Fruit fly (Drosophila melanogaster) whole organism, embryonic: ENCODE measurements around the gene RpS8.
A peak's percentile ranks its signal among the peaks of the same experiment; 100 is the strongest.

Source experiments
- Atf6 ChIP-seq: fragments of 200-800 bp; sonication (Bioruptor generic); IDR thresholded peaks from 2 replicates; pipeline ENCODE4 v1.3.6; 2022; ENCODE audit warnings: missing biosample characterization, missing genetic modification characterization
- B-H1 ChIP-seq: fragments of 200-800 bp; sonication (Bioruptor generic); IDR thresholded peaks from 3 replicates; pipeline ENCODE4 v1.3.6; 2022; ENCODE audit warnings: missing biosample characterization, missing genetic modification characterization
- CG10209 ChIP-seq: fragments of 200-800 bp; sonication (Bioruptor generic); optimal IDR thresholded peaks from 3 replicates; lab custom pipeline; 2017; ENCODE audit warnings: missing biosample characterization, mild to moderate bottlenecking, missing genetic modification characterization, missing genetic modification reagents
- CG11723 ChIP-seq: fragments of 200-800 bp; sonication (Bioruptor generic); optimal IDR thresholded peaks from 2 replicates; lab custom pipeline; 2017; ENCODE audit warnings: missing biosample characterization, mild to moderate bottlenecking, missing genetic modification characterization
- CG12219 ChIP-seq: fragments of 200-800 bp; sonication (Bioruptor generic); optimal IDR thresholded peaks from 3 replicates; lab custom pipeline; 2018; ENCODE audit warnings: missing biosample characterization, mild to moderate bottlenecking, missing genetic modification characterization
- CG15514 ChIP-seq: fragments of 200-800 bp; sonication (Bioruptor generic); optimal IDR thresholded peaks from 3 replicates; lab custom pipeline; 2017; ENCODE audit warnings: missing biosample characterization, missing genetic modification characterization, mild to moderate bottlenecking, moderate library complexity, missing genetic modification reagents
- CG16779 ChIP-seq: fragments of 200-800 bp; sonication (Bioruptor generic); IDR thresholded peaks from 2 replicates; pipeline ENCODE4 v1.3.6; 2022; ENCODE audit warnings: missing biosample characterization, missing genetic modification characterization
- CG17912 ChIP-seq: fragments of 200-800 bp; sonication (Bioruptor generic); optimal IDR thresholded peaks from 2 replicates; lab custom pipeline; 2018; ENCODE audit warnings: missing biosample characterization, mild to moderate bottlenecking, missing genetic modification characterization
- CG18619 ChIP-seq: fragments of 200-800 bp; sonication (Bioruptor generic); optimal IDR thresholded peaks from 3 replicates; lab custom pipeline; 2017; ENCODE audit warnings: missing biosample characterization, mild to moderate bottlenecking, missing genetic modification characterization
- CG30431 ChIP-seq: fragments of 200-800 bp; sonication (Bioruptor generic); optimal IDR thresholded peaks from 2 replicates; lab custom pipeline; 2017; ENCODE audit warnings: missing biosample characterization, missing genetic modification characterization
- CG32532 ChIP-seq: fragments of 200-800 bp; sonication (Bioruptor generic); IDR thresholded peaks from 2 replicates; pipeline ENCODE4 v1.3.6; 2022; ENCODE audit warnings: missing biosample characterization, missing genetic modification characterization
- CG33213 ChIP-seq: fragments of 200-800 bp; sonication (Bioruptor generic); optimal IDR thresholded peaks from 3 replicates; lab custom pipeline; 2016; ENCODE audit warnings: missing biosample characterization, missing genetic modification characterization
- CG4404 ChIP-seq: fragments of 200-800 bp; sonication (Bioruptor generic); IDR thresholded peaks from 2 replicates; pipeline ENCODE4 v1.3.6; 2022; ENCODE audit warnings: missing biosample characterization, missing genetic modification characterization
- CG6791 ChIP-seq: fragments of 200-800 bp; sonication (Bioruptor generic); IDR thresholded peaks from 3 replicates; pipeline ENCODE4 v1.3.6; 2022; ENCODE audit warnings: missing biosample characterization, missing genetic modification characterization; ENCODE audit not compliant: partially characterized antibody
- CG7928 ChIP-seq: fragments of 200-800 bp; sonication (Bioruptor generic); optimal IDR thresholded peaks from 2 replicates; lab custom pipeline; 2017; ENCODE audit warnings: missing biosample characterization, mild to moderate bottlenecking, missing genetic modification characterization
- CG8290 ChIP-seq, 3 experiments: fragments of 200-800 bp; sonication (Bioruptor generic); optimal IDR thresholded peaks; 2 replicates each; lab custom pipeline; 2016 to 2019; ENCODE audit warnings: missing biosample characterization in 3 of 3, missing genetic modification characterization in 3 of 3, mild to moderate bottlenecking in 2 of 3, moderate library complexity in 1 of 3
- CG9609 ChIP-seq: fragments of 200-800 bp; sonication (Bioruptor generic); optimal IDR thresholded peaks from 3 replicates; lab custom pipeline; 2016; ENCODE audit warnings: missing biosample characterization, missing genetic modification characterization
- Deaf1 ChIP-seq: fragments of 200-800 bp; optimal IDR thresholded peaks from 3 replicates; lab custom pipeline; 2019; ENCODE audit warnings: missing biosample characterization, mild to moderate bottlenecking, missing genetic modification characterization, moderate library complexity
- Dref ChIP-seq: fragments of 200-800 bp; sonication (Bioruptor generic); IDR thresholded peaks from 2 replicates; pipeline ENCODE4 v1.3.6; 2022; ENCODE audit warnings: missing biosample characterization, missing genetic modification characterization
- Hsf ChIP-seq: fragments of 200-800 bp; sonication (Bioruptor generic); optimal IDR thresholded peaks from 3 replicates; lab custom pipeline; 2016; ENCODE audit warnings: missing biosample characterization, missing genetic modification characterization
- Kr ChIP-seq: fragments of 200-800 bp; sonication (Bioruptor generic); optimal IDR thresholded peaks from 2 replicates; lab custom pipeline; 2017; ENCODE audit warnings: missing biosample characterization, mild to moderate bottlenecking, missing genetic modification characterization
- MBD-R2 ChIP-seq: fragments of 200-800 bp; sonication (Bioruptor generic); IDR thresholded peaks from 2 replicates; pipeline ENCODE4 v1.3.6; 2022; ENCODE audit warnings: missing biosample characterization, missing genetic modification characterization
- Med ChIP-seq: fragments of 200-800 bp; sonication (Bioruptor generic); peaks from one replicate; lab custom pipeline; 2016; ENCODE audit warnings: missing biosample characterization, missing genetic modification characterization, mild to moderate bottlenecking, inconsistent platforms, moderate library complexity
- NFAT ChIP-seq: fragments of 200-800 bp; sonication (Bioruptor generic); IDR thresholded peaks from 2 replicates; pipeline ENCODE4 v1.3.6; 2022; ENCODE audit warnings: missing biosample characterization, missing genetic modification characterization
- YL-1 ChIP-seq: fragments of 200-800 bp; sonication (Bioruptor generic); optimal IDR thresholded peaks from 3 replicates; lab custom pipeline; 2017; ENCODE audit warnings: missing biosample characterization, mild to moderate bottlenecking, missing genetic modification characterization
- br ChIP-seq: fragments of >200 bp; optimal IDR thresholded peaks from 2 replicates; lab custom pipeline; 2017
- chinmo ChIP-seq: fragments of 200-800 bp; sonication (Bioruptor generic); IDR thresholded peaks from 4 replicates; pipeline ENCODE4 v1.3.6; 2022; ENCODE audit warnings: missing biosample characterization, missing genetic modification characterization; ENCODE audit not compliant: partially characterized antibody
- chn ChIP-seq: fragments of 200-800 bp; sonication (Bioruptor generic); optimal IDR thresholded peaks from 2 replicates; lab custom pipeline; 2016; ENCODE audit warnings: missing biosample characterization, missing genetic modification characterization
- dati ChIP-seq: fragments of 200-800 bp; sonication (Bioruptor generic); IDR thresholded peaks from 2 replicates; pipeline ENCODE4 v1.3.6; 2022; ENCODE audit warnings: missing biosample characterization, missing genetic modification characterization
- dmrt99B ChIP-seq: fragments of 200-800 bp; sonication (Bioruptor generic); optimal IDR thresholded peaks from 2 replicates; lab custom pipeline; 2018; ENCODE audit warnings: missing biosample characterization, mild to moderate bottlenecking, missing genetic modification characterization, moderate library complexity
- dysf ChIP-seq: fragments of 200-800 bp; sonication (Bioruptor generic); IDR thresholded peaks from 3 replicates; pipeline ENCODE4 v1.3.6; 2022; ENCODE audit warnings: missing biosample characterization, missing genetic modification characterization
- fd102C ChIP-seq: fragments of 200-800 bp; sonication (Bioruptor generic); optimal IDR thresholded peaks from 2 replicates; lab custom pipeline; 2018; ENCODE audit warnings: missing biosample characterization, mild to moderate bottlenecking, missing genetic modification characterization, moderate library complexity
- gcm2 ChIP-seq: fragments of 200-800 bp; sonication (Bioruptor generic); optimal IDR thresholded peaks from 2 replicates; lab custom pipeline; 2016; ENCODE audit warnings: missing biosample characterization, missing genetic modification characterization
- gsb-n ChIP-seq: fragments of 200-800 bp; sonication (Bioruptor generic); optimal IDR thresholded peaks from 3 replicates; lab custom pipeline; 2018; ENCODE audit warnings: missing biosample characterization, mild to moderate bottlenecking, missing genetic modification characterization
- ind ChIP-seq: fragments of 200-800 bp; sonication (Bioruptor generic); optimal IDR thresholded peaks from 3 replicates; lab custom pipeline; 2016; ENCODE audit warnings: missing biosample characterization, missing genetic modification characterization
- kah ChIP-seq: fragments of 200-800 bp; sonication (Bioruptor generic); optimal IDR thresholded peaks from 2 replicates; lab custom pipeline; 2018; ENCODE audit warnings: missing biosample characterization, mild to moderate bottlenecking, missing genetic modification characterization
- knrl ChIP-seq: fragments of 200-800 bp; sonication (Bioruptor generic); IDR thresholded peaks from 3 replicates; pipeline ENCODE4 v1.3.6; 2022; ENCODE audit warnings: missing biosample characterization, missing genetic modification characterization; ENCODE audit not compliant: partially characterized antibody
- lbe ChIP-seq: fragments of 200-800 bp; sonication (Bioruptor generic); optimal IDR thresholded peaks from 2 replicates; lab custom pipeline; 2016; ENCODE audit warnings: missing biosample characterization, mild to moderate bottlenecking, missing genetic modification characterization
- mam ChIP-seq: fragments of 200-800 bp; sonication (Bioruptor generic); optimal IDR thresholded peaks from 3 replicates; lab custom pipeline; 2016; ENCODE audit warnings: missing biosample characterization, missing genetic modification characterization
- nmo ChIP-seq: fragments of 200-800 bp; sonication (Bioruptor generic); optimal IDR thresholded peaks from 2 replicates; lab custom pipeline; 2018; ENCODE audit warnings: missing biosample characterization, mild to moderate bottlenecking, missing genetic modification characterization, moderate library complexity
- pros ChIP-seq: fragments of 200-800 bp; sonication (Bioruptor generic); optimal IDR thresholded peaks from 3 replicates; lab custom pipeline; 2019; ENCODE audit warnings: missing biosample characterization, mild to moderate bottlenecking, missing genetic modification characterization, moderate library complexity
- slou ChIP-seq: fragments of 200-800 bp; sonication (Bioruptor generic); optimal IDR thresholded peaks from 3 replicates; lab custom pipeline; 2016; ENCODE audit warnings: missing biosample characterization, missing genetic modification characterization
- sob ChIP-seq: fragments of 200-800 bp; sonication (Bioruptor generic); IDR thresholded peaks from 2 replicates; pipeline ENCODE4 v1.3.6; 2022; ENCODE audit warnings: missing biosample characterization, missing genetic modification characterization
- tgo ChIP-seq: fragments of 200-800 bp; sonication (Bioruptor generic); IDR thresholded peaks from 3 replicates; pipeline ENCODE4 v1.3.6; 2022; ENCODE audit warnings: missing biosample characterization, missing genetic modification characterization
- tna ChIP-seq: fragments of 200-800 bp; sonication (Bioruptor generic); IDR thresholded peaks from 2 replicates; pipeline ENCODE4 v1.3.6; 2022; ENCODE audit warnings: missing biosample characterization, missing genetic modification characterization; ENCODE audit not compliant: partially characterized antibody
- ttk ChIP-seq: fragments of 200-800 bp; sonication (Bioruptor generic); IDR thresholded peaks from 2 replicates; pipeline ENCODE4 v2.1.2; 2022; ENCODE audit warnings: missing biosample characterization, missing genetic modification characterization
- usp ChIP-seq: fragments of >200 bp; optimal IDR thresholded peaks from 2 replicates; lab custom pipeline; 2017; ENCODE audit warnings: missing biosample characterization, missing genetic modification characterization
- vfl ChIP-seq: fragments of 200-800 bp; sonication (Bioruptor generic); optimal IDR thresholded peaks from 2 replicates; lab custom pipeline; 2016; ENCODE audit warnings: missing biosample characterization, missing genetic modification characterization
- z ChIP-seq: fragments of 200-800 bp; sonication (Bioruptor generic); IDR thresholded peaks from 3 replicates; pipeline ENCODE4 v1.3.6; 2022; ENCODE audit warnings: missing biosample characterization, missing genetic modification characterization
- zfh1 ChIP-seq: fragments of 200-800 bp; sonication (Bioruptor generic); IDR thresholded peaks from 3 replicates; pipeline ENCODE4 v1.3.6; 2022; ENCODE audit warnings: missing biosample characterization, missing genetic modification characterization

RpS8 gene

DNA sequence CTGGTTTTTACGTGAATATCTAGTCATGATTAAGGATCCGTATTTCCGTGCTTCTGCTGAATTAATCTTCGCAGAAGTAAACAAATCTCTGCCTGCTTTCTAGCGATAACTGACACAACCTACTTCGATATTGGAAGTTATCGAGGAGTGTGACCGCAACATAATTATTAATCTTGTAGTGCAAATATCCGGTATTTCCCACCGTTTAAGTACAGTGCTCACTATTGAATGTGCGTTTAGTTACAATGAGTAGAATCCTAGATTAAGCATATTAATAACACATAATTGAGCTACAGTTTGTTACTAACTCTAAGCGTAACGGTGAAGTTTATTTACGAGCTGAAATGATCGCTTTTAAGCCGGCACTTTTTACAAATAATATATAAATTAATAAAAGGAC, 1.6 kb upstream of the RpS8 start (continued):
- peak; percentile 40 for TF ChIP-seq nmo (GFP tag; lab: Kevin White, UChicago)
- no peak for TF ChIP-seq tna
- TF ChIP-seq Dref: peak; percentile 76
- TF ChIP-seq CG7928 (GFP tag; lab: Kevin White, UChicago): peak; percentile 4
- TF ChIP-seq usp: no peak
- peak; percentile 32 for TF ChIP-seq Hsf
- peak; percentile 74 for TF ChIP-seq sob (GFP tag; lab: Robert Waterston, UW)
- peak; percentile 23; the same call in 1 of the 2 replicates for TF ChIP-seq dati
- TF ChIP-seq tgo: peak; percentile 24; the same call in 1 of the 3 replicates
- no peak for TF ChIP-seq CG8290 (GFP tag; optimal IDR thresholded peaks at IDR 0.05; lab: Kevin White, UChicago)
- TF ChIP-seq CG8290 (tag; optimal IDR thresholded peaks at IDR 0.05; lab: Kevin White, UChicago): no peak
- TF ChIP-seq chn (GFP tag; lab: Kevin White, UChicago): no peak
- peak; percentile 37 for TF ChIP-seq CG10209 (GFP tag; lab: Kevin White, UChicago)

DNA sequence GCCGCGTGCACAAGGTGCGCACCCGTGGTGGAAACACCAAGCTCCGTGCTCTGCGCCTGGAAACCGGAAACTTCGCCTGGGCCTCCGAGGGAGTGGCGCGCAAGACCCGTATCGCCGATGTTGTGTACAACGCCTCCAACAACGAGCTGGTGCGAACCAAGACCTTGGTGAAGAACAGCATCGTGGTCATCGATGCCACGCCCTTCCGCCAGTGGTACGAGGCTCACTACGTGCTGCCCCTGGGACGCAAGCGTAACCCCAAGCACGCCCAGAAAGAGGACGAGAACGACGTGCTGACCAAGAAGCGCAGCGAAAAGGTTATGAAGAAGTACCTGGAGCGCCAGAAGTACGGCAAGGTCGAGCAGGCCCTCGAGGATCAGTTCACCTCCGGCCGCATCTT, 1.4 kb downstream of the RpS8 start:
- TF ChIP-seq B-H1 (no peak), CG4404 (GFP tag; lab: Robert Waterston, UW) (no peak), knrl (GFP tag; lab: Robert Waterston, UW) (no peak), CG15514 (GFP tag; lab: Kevin White, UChicago) (no peak), Deaf1 (no peak), gcm2 (GFP tag; lab: Kevin White, UChicago) (no peak), z (GFP tag; lab: Robert Waterston, UW) (no peak), gsb-n (tag; lab: Kevin White, UChicago) (no peak), CG12219 (no peak), sob (GFP tag; lab: Robert Waterston, UW) (peak; percentile 15; the same call in 1 of the 2 replicates), CG9609 (GFP tag; lab: Kevin White, UChicago) (no peak), dati (no peak), dmrt99B (tag; lab: Kevin White, UChicago) (no peak), Atf6 (GFP tag; lab: Robert Waterston, UW) (0 out of 2 replicates have a peak, but pooled peaks have one; percentile 18), chinmo (GFP tag; lab: Robert Waterston, UW) (0 out of 4 replicates have a peak, but pooled peaks have one; percentile 22), CG11723 (GFP tag; lab: Kevin White, UChicago) (no peak), ind (GFP tag; lab: Kevin White, UChicago) (no peak), CG6791 (GFP tag; lab: Robert Waterston, UW) (0 out of 3 replicates have a peak, but pooled peaks have one; percentile 25), zfh1 (GFP tag; lab: Robert Waterston, UW) (peak; percentile 11; the same call in 1 of the 3 replicates), CG33213 (GFP tag; lab: Kevin White, UChicago) (no peak), CG32532 (GFP tag; lab: Robert Waterston, UW) (0 out of 2 replicates have a peak, but pooled peaks have one; percentile 11), CG17912 (GFP tag; lab: Kevin White, UChicago) (no peak), kah (GFP tag; lab: Kevin White, UChicago) (no peak), CG18619 (GFP tag; lab: Kevin White, UChicago) (no peak), CG7928 (GFP tag; lab: Kevin White, UChicago) (no peak), slou (GFP tag; lab: Kevin White, UChicago) (no peak), NFAT (GFP tag; lab: Robert Waterston, UW) (no peak), dysf (GFP tag; lab: Robert Waterston, UW) (0 out of 3 replicates have a peak, but pooled peaks have one; percentile 33), fd102C (GFP tag; lab: Kevin White, UChicago) (no peak), br (lab: Kevin White, UChicago) (no peak), Med (peak; percentile 70), YL-1 (no peak), ttk (GFP tag; lab: Robert Waterston, UW) (no peak), Kr (GFP tag; lab: Kevin White, UChicago) (no peak), CG16779 (GFP tag; lab: Robert Waterston, UW) (peak; percentile 28; the same call in 1 of the 2 replicates), mam (GFP tag; lab: Kevin White, UChicago) (no peak), MBD-R2 (GFP tag; lab: Robert Waterston, UW) (no peak), CG30431 (no peak), lbe (GFP tag; lab: Kevin White, UChicago) (no peak), pros (GFP tag; lab: Kevin White, UChicago) (no peak), vfl (no peak)
